ENCODE assay signal across 1 fruit fly cellular context in genomic region chr3R:30570554-30571141, dm6.
TF ChIP-seq lines count a peak whose summit lies in the region.

No protein-coding gene starts in this region.

TF ChIP-seq in whole organism, embryonic, 481 proteins besides CTCF, POLR2A, EP300 and RAD21 (continued from another document and continues in another):
- TF ChIP-seq Dad (GFP tag; optimal IDR thresholded peaks at IDR 0.05; lab: Kevin White, UChicago), result peak; percentile 55
- peak; percentile 72; the same call in 2 of the 3 replicates for TF ChIP-seq CG11093 (GFP tag; IDR thresholded peaks at IDR 0.05; lab: Robert Waterston, UW)
- peak; percentile 77 for TF ChIP-seq zf30C (GFP tag; optimal IDR thresholded peaks at IDR 0.05; lab: Kevin White, UChicago)
- TF ChIP-seq HLHmδ (GFP tag; optimal IDR thresholded peaks at IDR 0.05; lab: Kevin White, UChicago), result no peak
- peak; percentile 80 for TF ChIP-seq CG10366 (GFP tag; IDR thresholded peaks at IDR 0.05; lab: Robert Waterston, UW)
- peak; percentile 31 for TF ChIP-seq CG15514 (GFP tag; optimal IDR thresholded peaks at IDR 0.05; lab: Kevin White, UChicago)
- no peak for TF ChIP-seq Neu2 (GFP tag; optimal IDR thresholded peaks at IDR 0.05; lab: Kevin White, UChicago; ENCODE audit: borderline replicate concordance)
- TF ChIP-seq lilli (GFP tag; optimal IDR thresholded peaks at IDR 0.05; lab: Kevin White, UChicago), result peak; percentile 61
- TF ChIP-seq mirr (GFP tag; optimal IDR thresholded peaks at IDR 0.05; lab: Kevin White, UChicago), result no peak
- TF ChIP-seq D (optimal IDR thresholded peaks at IDR 0.05; lab: Kevin White, UChicago), result no peak
- TF ChIP-seq D (GFP tag; optimal IDR thresholded peaks at IDR 0.05; lab: Kevin White, UChicago), result peak; percentile 75
- TF ChIP-seq sna (GFP tag; IDR thresholded peaks at IDR 0.05; lab: Robert Waterston, UW; ENCODE audit: partially characterized antibody), result no peak
- TF ChIP-seq MBD-R2 (GFP tag; IDR thresholded peaks at IDR 0.05; lab: Robert Waterston, UW), result peak; percentile 24; the same call in 1 of the 2 replicates
- peak; percentile 86 for TF ChIP-seq CG12391 (tag; optimal IDR thresholded peaks at IDR 0.05; lab: Kevin White, UChicago)
- TF ChIP-seq CG18262 (tag; optimal IDR thresholded peaks at IDR 0.05; lab: Kevin White, UChicago), result peak; percentile 86
- peak; percentile 71 for TF ChIP-seq Chrac-16 (GFP tag; optimal IDR thresholded peaks at IDR 0.05; lab: Kevin White, UChicago)
- no peak for TF ChIP-seq amos (GFP tag; IDR thresholded peaks at IDR 0.05; lab: Robert Waterston, UW; ENCODE audit: partially characterized antibody)
- TF ChIP-seq Rx (GFP tag; IDR thresholded peaks at IDR 0.05; lab: Robert Waterston, UW), result peak; percentile 62
- TF ChIP-seq az2 (GFP tag; optimal IDR thresholded peaks at IDR 0.05; lab: Kevin White, UChicago), result peak; percentile 81
- no peak for TF ChIP-seq tna (GFP tag; IDR thresholded peaks at IDR 0.05; lab: Robert Waterston, UW; ENCODE audit: partially characterized antibody)
- TF ChIP-seq Max (GFP tag; optimal IDR thresholded peaks at IDR 0.05; lab: Kevin White, UChicago), result peak; percentile 41
- TF ChIP-seq pan (optimal IDR thresholded peaks at IDR 0.05; lab: Kevin White, UChicago), result no peak
- peak in 1 of 2 experiments; percentile 80 for TF ChIP-seq pan (GFP tag; optimal IDR thresholded peaks at IDR 0.05 in 1 of 2, IDR thresholded peaks at IDR 0.05 in 1 of 2)
- TF ChIP-seq CG8388 (GFP tag; optimal IDR thresholded peaks at IDR 0.05; lab: Kevin White, UChicago), result peak; percentile 86
- no peak for TF ChIP-seq zfh2 (GFP tag; optimal IDR thresholded peaks at IDR 0.05; lab: Kevin White, UChicago)
- TF ChIP-seq Kr (GFP tag; optimal IDR thresholded peaks at IDR 0.05; lab: Kevin White, UChicago), result no peak
- no peak for TF ChIP-seq fru (optimal IDR thresholded peaks at IDR 0.05; lab: Kevin White, UChicago)
- TF ChIP-seq CG4820 (GFP tag; optimal IDR thresholded peaks at IDR 0.05; lab: Kevin White, UChicago), result peak; percentile 75
- no peak for TF ChIP-seq BEAF-32 (GFP tag; optimal IDR thresholded peaks at IDR 0.05; lab: Kevin White, UChicago)
- TF ChIP-seq C15 (GFP tag; IDR thresholded peaks at IDR 0.05; lab: Robert Waterston, UW), result 0 out of 3 replicates have a peak, but pooled peaks have one; percentile 48
- TF ChIP-seq CG14441 (GFP tag; IDR thresholded peaks at IDR 0.05; lab: Robert Waterston, UW), result peak; percentile 87
- 0 out of 3 replicates have a peak, but pooled peaks have one; percentile 50 for TF ChIP-seq CG3726 (GFP tag; IDR thresholded peaks at IDR 0.05; lab: Robert Waterston, UW)
- TF ChIP-seq CG31388 (GFP tag; optimal IDR thresholded peaks at IDR 0.05; lab: Kevin White, UChicago), result peak; percentile 8
- peak; percentile 89 for TF ChIP-seq ci (GFP tag; IDR thresholded peaks at IDR 0.05; lab: Robert Waterston, UW)
- TF ChIP-seq crp (GFP tag; optimal IDR thresholded peaks at IDR 0.05; lab: Kevin White, UChicago), result peak in 1 of 2 experiments; percentile 19
- no peak for TF ChIP-seq Usf (GFP tag; optimal IDR thresholded peaks at IDR 0.05; lab: Kevin White, UChicago)
- peak; percentile 39; the same call in 1 of the 2 replicates for TF ChIP-seq CG31224 (GFP tag; IDR thresholded peaks at IDR 0.05; lab: Robert Waterston, UW)
- TF ChIP-seq CG6791 (GFP tag; IDR thresholded peaks at IDR 0.05; lab: Robert Waterston, UW; ENCODE audit: partially characterized antibody), result no peak
- peak; percentile 66 for TF ChIP-seq HmgZ (tag; optimal IDR thresholded peaks at IDR 0.05; lab: Kevin White, UChicago)
- peak; percentile 69 for TF ChIP-seq CG3407 (GFP tag; optimal IDR thresholded peaks at IDR 0.05; lab: Kevin White, UChicago)
- TF ChIP-seq CG15269 (tag; optimal IDR thresholded peaks at IDR 0.05; lab: Kevin White, UChicago), result peak; percentile 86
- TF ChIP-seq Nf-YB (GFP tag; optimal IDR thresholded peaks at IDR 0.05; lab: Kevin White, UChicago), result peak; percentile 55
- TF ChIP-seq phol (tag; optimal IDR thresholded peaks at IDR 0.05; lab: Kevin White, UChicago), result peak; percentile 87
- peak; percentile 82 for TF ChIP-seq CG12219 (GFP tag; optimal IDR thresholded peaks at IDR 0.05; lab: Kevin White, UChicago)
- no peak for TF ChIP-seq Deaf1 (tag; optimal IDR thresholded peaks at IDR 0.05; lab: Kevin White, UChicago)
- TF ChIP-seq CG14014 (GFP tag; IDR thresholded peaks at IDR 0.05; lab: Robert Waterston, UW), result peak; percentile 68; the same call in 1 of the 2 replicates
- peak; percentile 58 for TF ChIP-seq Meics (GFP tag; optimal IDR thresholded peaks at IDR 0.05; lab: Kevin White, UChicago)
- TF ChIP-seq seq (GFP tag; IDR thresholded peaks at IDR 0.05; lab: Robert Waterston, UW), result peak; percentile 60
- no peak for TF ChIP-seq Doc3 (GFP tag; IDR thresholded peaks at IDR 0.05; lab: Robert Waterston, UW; ENCODE audit: partially characterized antibody)
- no peak for TF ChIP-seq gfzf (GFP tag; optimal IDR thresholded peaks at IDR 0.05; lab: Kevin White, UChicago)
- peak; percentile 45 for TF ChIP-seq ERR (GFP tag; optimal IDR thresholded peaks at IDR 0.05; lab: Kevin White, UChicago)
- 0 out of 2 replicates have a peak, but pooled peaks have one; percentile 30 for TF ChIP-seq peb (GFP tag; IDR thresholded peaks at IDR 0.05; lab: Robert Waterston, UW)
- no peak for TF ChIP-seq MESR4 (GFP tag; optimal IDR thresholded peaks at IDR 0.05; lab: Kevin White, UChicago)
- no peak for TF ChIP-seq CG16813 (GFP tag; IDR thresholded peaks at IDR 0.05; lab: Robert Waterston, UW; ENCODE audit: partially characterized antibody)
- TF ChIP-seq Hr3 (GFP tag; optimal IDR thresholded peaks at IDR 0.05; lab: Kevin White, UChicago), result peak; percentile 63
- TF ChIP-seq CG7745 (tag; optimal IDR thresholded peaks at IDR 0.05; lab: Kevin White, UChicago), result no peak
- TF ChIP-seq CG12942 (GFP tag; optimal IDR thresholded peaks at IDR 0.05; lab: Kevin White, UChicago), result peak; percentile 68
- TF ChIP-seq CG17829 (tag; optimal IDR thresholded peaks at IDR 0.05; lab: Kevin White, UChicago), result peak; percentile 87
- peak in 1 of 2 experiments; percentile 86 for TF ChIP-seq eve (GFP tag; optimal IDR thresholded peaks at IDR 0.05; lab: Kevin White, UChicago)
- peak; percentile 58 for TF ChIP-seq Mes4 (GFP tag; optimal IDR thresholded peaks at IDR 0.05; lab: Kevin White, UChicago)
- peak; percentile 78 for TF ChIP-seq Six4 (GFP tag; optimal IDR thresholded peaks at IDR 0.05; lab: Kevin White, UChicago)
- peak; percentile 31 for TF ChIP-seq gro (GFP tag; optimal IDR thresholded peaks at IDR 0.05; lab: Kevin White, UChicago)
- no peak for TF ChIP-seq CG2129 (GFP tag; IDR thresholded peaks at IDR 0.05; lab: Robert Waterston, UW; ENCODE audit: partially characterized antibody)
- TF ChIP-seq tgo (GFP tag; IDR thresholded peaks at IDR 0.05; lab: Robert Waterston, UW), result peak; percentile 79
- peak; percentile 74; the same call in 2 of the 3 replicates for TF ChIP-seq gce (GFP tag; IDR thresholded peaks at IDR 0.05; lab: Robert Waterston, UW)
- TF ChIP-seq br (optimal IDR thresholded peaks at IDR 0.05; lab: Kevin White, UChicago), result no peak
- peak; percentile 64 for TF ChIP-seq Hsf (GFP tag; optimal IDR thresholded peaks at IDR 0.05; lab: Kevin White, UChicago)
- no peak for TF ChIP-seq Elba2 (GFP tag; optimal IDR thresholded peaks at IDR 0.05; lab: Kevin White, UChicago)
- peak; percentile 64 for TF ChIP-seq CG4730 (GFP tag; IDR thresholded peaks at IDR 0.05; lab: Robert Waterston, UW)
- TF ChIP-seq croc (GFP tag; conservative IDR thresholded peaks at IDR 0.05; lab: Robert Waterston, UW), result peak; percentile 70; the same call in 2 of the 3 replicates
- TF ChIP-seq CG17359 (tag; optimal IDR thresholded peaks at IDR 0.05; lab: Kevin White, UChicago), result peak; percentile 91
- TF ChIP-seq CG8089 (GFP tag; optimal IDR thresholded peaks at IDR 0.05; lab: Kevin White, UChicago), result peak; percentile 51
- peak; percentile 30 for TF ChIP-seq odd (GFP tag; optimal IDR thresholded peaks at IDR 0.05; lab: Kevin White, UChicago)
- TF ChIP-seq jumu (GFP tag; optimal IDR thresholded peaks at IDR 0.05; lab: Kevin White, UChicago), result peak; percentile 71
- peak; percentile 69 for TF ChIP-seq Hmr (GFP tag; optimal IDR thresholded peaks at IDR 0.05; lab: Kevin White, UChicago)
- peak; percentile 79 for TF ChIP-seq CG5180 (GFP tag; optimal IDR thresholded peaks at IDR 0.05; lab: Kevin White, UChicago)
- TF ChIP-seq tap (tag; optimal IDR thresholded peaks at IDR 0.05; lab: Kevin White, UChicago), result peak; percentile 83
- TF ChIP-seq bbx (GFP tag; IDR thresholded peaks at IDR 0.05; lab: Robert Waterston, UW; ENCODE audit: partially characterized antibody), result no peak
- no peak for TF ChIP-seq prd (optimal IDR thresholded peaks at IDR 0.05; lab: Kevin White, UChicago)
- peak; percentile 82; the same call in 2 of the 3 replicates for TF ChIP-seq prd (GFP tag; IDR thresholded peaks at IDR 0.05; lab: Robert Waterston, UW)
- TF ChIP-seq CG12659 (GFP tag; optimal IDR thresholded peaks at IDR 0.05; lab: Kevin White, UChicago), result peak; percentile 56
- TF ChIP-seq scrt (GFP tag; optimal IDR thresholded peaks at IDR 0.05; lab: Kevin White, UChicago), result no peak
- peak; percentile 83 for TF ChIP-seq kni (GFP tag; optimal IDR thresholded peaks at IDR 0.05; lab: Kevin White, UChicago)
- TF ChIP-seq Sry-β (GFP tag; optimal IDR thresholded peaks at IDR 0.05; lab: Kevin White, UChicago), result peak; percentile 28
- no peak for TF ChIP-seq Hand (GFP tag; optimal IDR thresholded peaks at IDR 0.05; lab: Kevin White, UChicago)
- TF ChIP-seq CG8290 (GFP tag; optimal IDR thresholded peaks at IDR 0.05; lab: Kevin White, UChicago), result peak; percentile 36
- peak in 1 of 2 experiments; percentile 91 for TF ChIP-seq CG8290 (tag; optimal IDR thresholded peaks at IDR 0.05; lab: Kevin White, UChicago)
- TF ChIP-seq Fer3 (tag; optimal IDR thresholded peaks at IDR 0.05; lab: Kevin White, UChicago), result no peak
- no peak for TF ChIP-seq CG42726 (GFP tag; IDR thresholded peaks at IDR 0.05; lab: Robert Waterston, UW; ENCODE audit: partially characterized antibody)
- no peak for TF ChIP-seq Taf1 (GFP tag; IDR thresholded peaks at IDR 0.05; lab: Robert Waterston, UW)
- TF ChIP-seq HHEX (GFP tag; optimal IDR thresholded peaks at IDR 0.05; lab: Kevin White, UChicago), result peak; percentile 79
- peak; percentile 57 for TF ChIP-seq CG13296 (GFP tag; optimal IDR thresholded peaks at IDR 0.05; lab: Kevin White, UChicago)
- TF ChIP-seq CG17361 (GFP tag; IDR thresholded peaks at IDR 0.05; lab: Robert Waterston, UW), result no peak; the same call in none of the 3 replicates
- peak; percentile 68 for TF ChIP-seq CG2202 (tag; optimal IDR thresholded peaks at IDR 0.05; lab: Kevin White, UChicago)
- peak; percentile 20 for TF ChIP-seq p53 (GFP tag; optimal IDR thresholded peaks at IDR 0.05; lab: Kevin White, UChicago)
- TF ChIP-seq CG2712 (tag; optimal IDR thresholded peaks at IDR 0.05; lab: Kevin White, UChicago), result peak; percentile 90
- TF ChIP-seq CG6689 (GFP tag; IDR thresholded peaks at IDR 0.05; lab: Robert Waterston, UW), result peak; percentile 81
- TF ChIP-seq Rfx (GFP tag; IDR thresholded peaks at IDR 0.05; lab: Robert Waterston, UW), result peak; percentile 54
- no peak for TF ChIP-seq CG15011 (GFP tag; optimal IDR thresholded peaks at IDR 0.05; lab: Kevin White, UChicago)
- TF ChIP-seq Sry-δ (GFP tag; optimal IDR thresholded peaks at IDR 0.05; lab: Kevin White, UChicago), result peak; percentile 16
- TF ChIP-seq Hr39 (optimal IDR thresholded peaks at IDR 0.05; lab: Kevin White, UChicago), result no peak
- TF ChIP-seq CG7556 (GFP tag; optimal IDR thresholded peaks at IDR 0.05; lab: Kevin White, UChicago), result peak; percentile 82
- no peak for TF ChIP-seq Trl (optimal IDR thresholded peaks at IDR 0.05; lab: Kevin White, UChicago)
- peak; percentile 68 for TF ChIP-seq Trl (GFP tag; optimal IDR thresholded peaks at IDR 0.05; lab: Kevin White, UChicago)
- TF ChIP-seq otp (GFP tag; IDR thresholded peaks at IDR 0.05; lab: Robert Waterston, UW), result peak; percentile 78
- TF ChIP-seq CG7357 (GFP tag; IDR thresholded peaks at IDR 0.05; lab: Robert Waterston, UW), result peak; percentile 56; the same call in 1 of the 3 replicates
- TF ChIP-seq CG11696 (GFP tag; IDR thresholded peaks at IDR 0.05; lab: Robert Waterston, UW), result peak; percentile 59
- peak in 1 of 2 experiments; percentile 55 for TF ChIP-seq tll (GFP tag; optimal IDR thresholded peaks at IDR 0.05; lab: Kevin White, UChicago)
- peak; percentile 51 for TF ChIP-seq CG6813 (GFP tag; optimal IDR thresholded peaks at IDR 0.05; lab: Kevin White, UChicago)
- no peak for TF ChIP-seq Dek (tag; optimal IDR thresholded peaks at IDR 0.05; lab: Kevin White, UChicago)
- TF ChIP-seq CG1647 (GFP tag; optimal IDR thresholded peaks at IDR 0.05; lab: Kevin White, UChicago), result peak; percentile 18
- peak; percentile 38 for TF ChIP-seq CG30431 (GFP tag; optimal IDR thresholded peaks at IDR 0.05; lab: Kevin White, UChicago)
- peak; percentile 51 to 72 for TF ChIP-seq Pdp1 (GFP tag; optimal IDR thresholded peaks at IDR 0.05; lab: Kevin White, UChicago)
- peak; percentile 84 for TF ChIP-seq lab (GFP tag; optimal IDR thresholded peaks at IDR 0.05; lab: Kevin White, UChicago)
- peak; percentile 86 for TF ChIP-seq sisA (GFP tag; IDR thresholded peaks at IDR 0.05; lab: Robert Waterston, UW)
- peak; percentile 28 for TF ChIP-seq CG17186 (GFP tag; optimal IDR thresholded peaks at IDR 0.05; lab: Kevin White, UChicago)
- peak; percentile 64 for TF ChIP-seq sens-2 (GFP tag; IDR thresholded peaks at IDR 0.05; lab: Robert Waterston, UW)
- peak; percentile 93 for TF ChIP-seq CG31441 (GFP tag; IDR thresholded peaks at IDR 0.05; lab: Robert Waterston, UW)
- TF ChIP-seq disco-r (GFP tag; optimal IDR thresholded peaks at IDR 0.05; lab: Kevin White, UChicago), result peak; percentile 1
- peak; percentile 61; the same call in 1 of the 2 replicates for TF ChIP-seq ssp (GFP tag; IDR thresholded peaks at IDR 0.05; lab: Robert Waterston, UW)
- TF ChIP-seq Stat92E (GFP tag; optimal IDR thresholded peaks at IDR 0.05; lab: Kevin White, UChicago), result no peak
- TF ChIP-seq Atf3 (GFP tag; optimal IDR thresholded peaks at IDR 0.05; lab: Kevin White, UChicago), result peak; percentile 68
- no peak for TF ChIP-seq D19B (GFP tag; optimal IDR thresholded peaks at IDR 0.05; lab: Kevin White, UChicago)
- TF ChIP-seq stwl (tag; optimal IDR thresholded peaks at IDR 0.05; lab: Kevin White, UChicago), result peak; percentile 25
- TF ChIP-seq CG13775 (GFP tag; optimal IDR thresholded peaks at IDR 0.05; lab: Kevin White, UChicago), result peak; percentile 57
- peak; percentile 19 to 88 for TF ChIP-seq Hr51 (GFP tag; optimal IDR thresholded peaks at IDR 0.05; lab: Kevin White, UChicago)
- peak; percentile 87 for TF ChIP-seq CG10979 (tag; optimal IDR thresholded peaks at IDR 0.05; lab: Kevin White, UChicago)
- TF ChIP-seq Dref (GFP tag; IDR thresholded peaks at IDR 0.05; lab: Robert Waterston, UW), result no peak
- TF ChIP-seq CG3065 (GFP tag; optimal IDR thresholded peaks at IDR 0.05; lab: Kevin White, UChicago), result peak; percentile 6
